Fruit fly (Drosophila melanogaster): ENCODE measurements around the gene CG31287.

The CG31287 gene

DNA sequence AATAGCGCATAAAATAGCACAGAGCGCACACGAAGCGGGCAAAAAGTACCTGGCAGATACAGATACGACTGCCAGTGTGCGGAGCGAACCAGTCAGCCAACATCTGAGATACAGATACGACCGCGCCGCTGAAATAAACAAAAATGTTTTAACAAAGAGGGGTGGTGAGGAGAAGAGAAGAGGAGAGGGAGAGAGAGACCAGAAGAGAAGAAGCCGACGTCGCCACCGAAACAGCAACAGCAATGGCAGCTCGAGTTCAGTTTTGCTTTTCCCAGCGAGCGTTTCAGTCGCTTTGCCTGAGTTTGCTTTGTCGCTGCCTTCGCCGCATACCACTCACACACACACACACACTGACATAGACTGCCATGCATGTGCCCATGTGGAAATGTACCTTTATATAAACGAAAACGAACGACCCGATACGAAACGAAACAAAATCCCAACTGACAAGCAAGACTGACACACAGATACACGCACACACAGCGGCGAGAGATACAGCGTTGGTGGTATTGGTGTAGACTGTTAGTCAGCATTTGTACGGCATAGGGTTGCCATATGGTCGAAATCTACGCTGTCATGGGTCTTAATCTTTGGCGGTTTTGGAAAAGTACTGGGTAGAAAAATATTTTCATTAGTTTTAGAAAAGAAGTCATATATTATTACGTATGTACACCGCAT lies 38.1 kb downstream of the CG31287 start (continued):
- TF ChIP-seq CG15336 (GFP tag; IDR thresholded peaks at IDR 0.05) (no peak), Ets96B (tag; optimal IDR thresholded peaks at IDR 0.05) (peak; percentile 15), CG8119 (GFP tag; IDR thresholded peaks at IDR 0.05) (no peak), CG10669 (GFP tag; optimal IDR thresholded peaks at IDR 0.05) (peak; percentile 32), net (GFP tag; optimal IDR thresholded peaks at IDR 0.05) (no peak), Met (GFP tag; optimal IDR thresholded peaks at IDR 0.05) (peak; percentile 45), fd59A (GFP tag; optimal IDR thresholded peaks at IDR 0.05) (peak; percentile 32), CG1621 (tag; optimal IDR thresholded peaks at IDR 0.05) (peak; percentile 26), Sox14 (GFP tag; optimal IDR thresholded peaks at IDR 0.05) (peak; percentile 80), CG11294 (GFP tag; IDR thresholded peaks at IDR 0.05) (no peak), CG8632 (GFP tag; optimal IDR thresholded peaks at IDR 0.05) (peak; percentile 28), OdsH (GFP tag; optimal IDR thresholded peaks at IDR 0.05) (peak; percentile 50), Gug (GFP tag; IDR thresholded peaks at IDR 0.05) (no peak), Hr38 (GFP tag; optimal IDR thresholded peaks at IDR 0.05) (no peak), eg (GFP tag; IDR thresholded peaks at IDR 0.05) (no peak), vri (GFP tag; optimal IDR thresholded peaks at IDR 0.05) (peak; percentile 65), fkh (GFP tag; optimal IDR thresholded peaks at IDR 0.05) (peak; percentile 83), Smox (GFP tag; optimal IDR thresholded peaks at IDR 0.05) (no peak)

- TF ChIP-seq CG31627 (GFP tag; optimal IDR thresholded peaks at IDR 0.05), result peak; percentile 6
- peak; percentile 61 for TF ChIP-seq CG4318 (GFP tag; optimal IDR thresholded peaks at IDR 0.05)
- TF ChIP-seq Sox15 (GFP tag; optimal IDR thresholded peaks at IDR 0.05), result peak; percentile 11
- peak; percentile 24 for TF ChIP-seq CG6808 (GFP tag; optimal IDR thresholded peaks at IDR 0.05)
- no peak for TF ChIP-seq svp (GFP tag)
- TF ChIP-seq Sox102F (GFP tag; optimal IDR thresholded peaks at IDR 0.05), result no peak
- TF ChIP-seq Eip75B (GFP tag; optimal IDR thresholded peaks at IDR 0.05), result no peak
- no peak for TF ChIP-seq CG8119 (GFP tag; IDR thresholded peaks at IDR 0.05)
- TF ChIP-seq cyc (GFP tag; optimal IDR thresholded peaks at IDR 0.05), result no peak
- TF ChIP-seq CG9139 (GFP tag; optimal IDR thresholded peaks at IDR 0.05), result no peak
- peak; percentile 25 for TF ChIP-seq CG10631 (GFP tag; optimal IDR thresholded peaks at IDR 0.05)
- peak; percentile 42 for TF ChIP-seq CG6276 (GFP tag; optimal IDR thresholded peaks at IDR 0.05)
- TF ChIP-seq fd59A (GFP tag; optimal IDR thresholded peaks at IDR 0.05), result peak; percentile 25
- no peak for TF ChIP-seq lz (GFP tag; optimal IDR thresholded peaks at IDR 0.05)
- TF ChIP-seq salr (GFP tag; optimal IDR thresholded peaks at IDR 0.05), result peak in 1 of 2 experiments; percentile 88
- peak; percentile 87 for TF ChIP-seq Eip78C (GFP tag)
- peak; percentile 51 for TF ChIP-seq Smox (GFP tag; optimal IDR thresholded peaks at IDR 0.05)
- no peak for TF ChIP-seq ss (GFP tag; optimal IDR thresholded peaks at IDR 0.05)
- TF ChIP-seq Sox14 (GFP tag; optimal IDR thresholded peaks at IDR 0.05), result no peak
- TF ChIP-seq Blimp-1 (GFP tag; optimal IDR thresholded peaks at IDR 0.05), result no peak
- TF ChIP-seq CG34406 (GFP tag; optimal IDR thresholded peaks at IDR 0.05), result no peak
- TF ChIP-seq Gug (GFP tag; IDR thresholded peaks at IDR 0.05), result no peak
- peak; percentile 7 for TF ChIP-seq Hr4 (GFP tag; optimal IDR thresholded peaks at IDR 0.05)
- TF ChIP-seq CG6163 (GFP tag; IDR thresholded peaks at IDR 0.05), result no peak
- TF ChIP-seq Met (GFP tag; optimal IDR thresholded peaks at IDR 0.05), result peak; percentile 2
- no peak for TF ChIP-seq CG15336 (GFP tag; IDR thresholded peaks at IDR 0.05)
- no peak for TF ChIP-seq CG10669 (GFP tag; optimal IDR thresholded peaks at IDR 0.05)
- no peak for TF ChIP-seq fd85E (GFP tag; optimal IDR thresholded peaks at IDR 0.05)
- peak; percentile 69 for TF ChIP-seq CG32006 (GFP tag; optimal IDR thresholded peaks at IDR 0.05)
- no peak for TF ChIP-seq achi (GFP tag; optimal IDR thresholded peaks at IDR 0.05)
- TF ChIP-seq Lpt (GFP tag; optimal IDR thresholded peaks at IDR 0.05), result no peak
- no peak for TF ChIP-seq eg (GFP tag; IDR thresholded peaks at IDR 0.05)
- TF ChIP-seq esn (GFP tag; optimal IDR thresholded peaks at IDR 0.05), result peak; percentile 23
Observed at dm6 chr3R:16241822-16242221, 38.7 kb downstream of the CG31287 start.

Data from whole organism, prepupa.